Worm (Caenorhabditis elegans) whole organism, late embryonic: ENCODE measurements around the gene B0554.1.

ENCODE experiments used
- K02D7.2 ChIP-seq: sonication (generic microtip); optimal IDR thresholded peaks from 2 replicates; lab custom pipeline; 2017; ENCODE audit warnings: mild to moderate bottlenecking, missing genetic modification characterization, missing compliant biosample characterization
- K09A11.1 ChIP-seq: sonication (generic microtip); optimal IDR thresholded peaks from 2 replicates; lab custom pipeline; 2017; ENCODE audit warnings: antibody characterized with exemption, mild to moderate bottlenecking, missing genetic modification characterization, missing compliant biosample characterization; ENCODE audit not compliant: insufficient read depth
- T23F11.4 ChIP-seq: fragments of 200-800 bp; sonication (Bioruptor generic); optimal IDR thresholded peaks from 2 replicates; lab custom pipeline; 2018; ENCODE audit warnings: mild to moderate bottlenecking, missing genetic modification characterization, missing compliant biosample characterization
- Y22D7AL.16 ChIP-seq: sonication (generic microtip); optimal IDR thresholded peaks from 2 replicates; lab custom pipeline; 2016; ENCODE audit warnings: missing genetic modification characterization, missing compliant biosample characterization
- ceh-14 ChIP-seq: sonication (generic microtip); optimal IDR thresholded peaks from 2 replicates; lab custom pipeline; 2016; ENCODE audit warnings: missing genotype, missing genetic modification characterization, missing compliant biosample characterization
- ceh-18 ChIP-seq: sonication (generic microtip); optimal IDR thresholded peaks from 2 replicates; lab custom pipeline; 2016; ENCODE audit warnings: missing genetic modification characterization, missing compliant biosample characterization
- ceh-19 ChIP-seq: fragments of 200-800 bp; sonication (Bioruptor generic); optimal IDR thresholded peaks from 2 replicates; lab custom pipeline; 2018; ENCODE audit warnings: mild to moderate bottlenecking, missing genetic modification characterization, missing compliant biosample characterization
- ceh-2 ChIP-seq: sonication (generic microtip); optimal IDR thresholded peaks from 2 replicates; lab custom pipeline; 2016; ENCODE audit warnings: missing genotype, missing genetic modification characterization, missing compliant biosample characterization
- ceh-22 ChIP-seq: sonication (generic microtip); optimal IDR thresholded peaks from 2 replicates; lab custom pipeline; 2017; ENCODE audit warnings: missing biosample characterization, missing genetic modification characterization
- ceh-24 ChIP-seq: sonication (generic microtip); optimal IDR thresholded peaks from 2 replicates; lab custom pipeline; 2016; ENCODE audit warnings: mild to moderate bottlenecking, missing genetic modification characterization, missing compliant biosample characterization
- ceh-30 ChIP-seq: fragments of 150-350 bp; optimal IDR thresholded peaks from 2 replicates; lab custom pipeline; 2014; ENCODE audit warnings: missing biosample characterization, missing genetic modification characterization
- ceh-31 ChIP-seq: sonication (generic microtip); optimal IDR thresholded peaks from 2 replicates; lab custom pipeline; 2016; ENCODE audit warnings: missing genetic modification characterization, missing compliant biosample characterization
- ceh-45 ChIP-seq: fragments of 200-800 bp; sonication (Bioruptor generic); IDR thresholded peaks from 2 replicates; pipeline ENCODE4 v1.3.6; 2022; ENCODE audit warnings: missing genetic modification reagents, missing genetic modification characterization, missing compliant biosample characterization
- ceh-6 ChIP-seq: fragments of 200-800 bp; sonication (Bioruptor generic); optimal IDR thresholded peaks from 2 replicates; lab custom pipeline; 2018; ENCODE audit warnings: mild to moderate bottlenecking, missing genetic modification characterization, missing compliant biosample characterization
- che-1 ChIP-seq: sonication (generic microtip); optimal IDR thresholded peaks from 2 replicates; lab custom pipeline; 2016; ENCODE audit warnings: mild to moderate bottlenecking, missing genetic modification characterization, missing compliant biosample characterization
- dmd-4 ChIP-seq: sonication (generic microtip); optimal IDR thresholded peaks from 2 replicates; lab custom pipeline; 2016; ENCODE audit warnings: borderline replicate concordance, missing genetic modification characterization, missing compliant biosample characterization
- dve-1 ChIP-seq: sonication (generic microtip); optimal IDR thresholded peaks from 2 replicates; lab custom pipeline; 2017; ENCODE audit warnings: antibody characterized with exemption, mild to moderate bottlenecking, missing genetic modification characterization, missing compliant biosample characterization
- elt-4 ChIP-seq: sonication (generic microtip); optimal IDR thresholded peaks from 2 replicates; lab custom pipeline; 2016; ENCODE audit warnings: missing genetic modification characterization, missing compliant biosample characterization
- ets-4 ChIP-seq: sonication (generic microtip); optimal IDR thresholded peaks from 2 replicates; lab custom pipeline; 2016; ENCODE audit warnings: missing genetic modification characterization, missing compliant biosample characterization
- eyg-1 ChIP-seq: sonication (generic microtip); optimal IDR thresholded peaks from 2 replicates; lab custom pipeline; 2016; ENCODE audit warnings: missing genotype, missing genetic modification characterization, missing compliant biosample characterization
- fkh-10 ChIP-seq: fragments of 150-350 bp; optimal IDR thresholded peaks from 2 replicates; lab custom pipeline; 2014; ENCODE audit warnings: missing biosample characterization, missing genetic modification reagents, missing genetic modification characterization
- fkh-6 ChIP-seq: sonication (generic microtip); optimal IDR thresholded peaks from 2 replicates; lab custom pipeline; 2016; ENCODE audit warnings: missing genetic modification characterization, missing compliant biosample characterization
- gmeb-2 ChIP-seq: sonication (generic microtip); optimal IDR thresholded peaks from 2 replicates; lab custom pipeline; 2016; ENCODE audit warnings: missing genetic modification characterization, inconsistent platforms, missing compliant biosample characterization
- hlh-13 ChIP-seq: fragments of 200-800 bp; sonication (Bioruptor generic); optimal IDR thresholded peaks from 2 replicates; lab custom pipeline; 2018; ENCODE audit warnings: mild to moderate bottlenecking, missing genetic modification characterization, missing compliant biosample characterization
- hlh-8 ChIP-seq: sonication (generic microtip); optimal IDR thresholded peaks from 2 replicates; lab custom pipeline; 2016; ENCODE audit warnings: missing genotype, missing genetic modification characterization, missing compliant biosample characterization
- lin-11 ChIP-seq: fragments of 200-800 bp; sonication (Bioruptor generic); optimal IDR thresholded peaks from 2 replicates; lab custom pipeline; 2018; ENCODE audit warnings: mild to moderate bottlenecking, missing genetic modification characterization, missing compliant biosample characterization
- nhr-11 ChIP-seq: fragments of 150-350 bp; optimal IDR thresholded peaks from 2 replicates; lab custom pipeline; 2014; ENCODE audit warnings: missing biosample characterization, missing genetic modification characterization
- npax-4 ChIP-seq: sonication (generic microtip); optimal IDR thresholded peaks from 2 replicates; lab custom pipeline; 2016; ENCODE audit warnings: missing genetic modification characterization, missing compliant biosample characterization
- odd-2 ChIP-seq: sonication (generic microtip); optimal IDR thresholded peaks from 2 replicates; lab custom pipeline; 2017; ENCODE audit warnings: antibody characterized with exemption, mild to moderate bottlenecking, missing genetic modification characterization, missing compliant biosample characterization
- pag-3 ChIP-seq: sonication (generic microtip); optimal IDR thresholded peaks from 2 replicates; lab custom pipeline; 2016; ENCODE audit warnings: missing compliant biosample characterization, missing genetic modification characterization, borderline replicate concordance
- pat-9 ChIP-seq: fragments of 200-800 bp; sonication (Bioruptor generic); optimal IDR thresholded peaks from 2 replicates; lab custom pipeline; 2018; ENCODE audit warnings: mild to moderate bottlenecking, missing genetic modification characterization, moderate library complexity, missing compliant biosample characterization
- pha-2 ChIP-seq: sonication (generic microtip); optimal IDR thresholded peaks from 2 replicates; lab custom pipeline; 2017; ENCODE audit warnings: mild to moderate bottlenecking, missing genetic modification characterization, missing compliant biosample characterization
- pha-4 ChIP-seq: fragments of 150-350 bp; optimal IDR thresholded peaks from 2 replicates; lab custom pipeline; 2018; ENCODE audit warnings: missing biosample characterization, missing genetic modification reagents, missing genetic modification characterization
- rnt-1 ChIP-seq: sonication (generic microtip); optimal IDR thresholded peaks from 2 replicates; lab custom pipeline; 2016; ENCODE audit warnings: missing genetic modification characterization, missing compliant biosample characterization
- sdc-2 ChIP-seq: sonication (generic microtip); optimal IDR thresholded peaks from 2 replicates; lab custom pipeline; 2016; ENCODE audit warnings: missing genotype, missing genetic modification characterization, missing compliant biosample characterization
- sox-4 ChIP-seq: sonication (generic microtip); optimal IDR thresholded peaks from 2 replicates; lab custom pipeline; 2017; ENCODE audit warnings: mild to moderate bottlenecking, missing genetic modification characterization, inconsistent platforms, missing compliant biosample characterization
- unc-3 ChIP-seq, 2 experiments: fragments of 200-800 bp in 1 of 2; sonication (Bioruptor generic) in 1 of 2; sonication (generic microtip) in 1 of 2; conservative IDR thresholded peaks in 1 of 2; optimal IDR thresholded peaks in 1 of 2; 2 replicates each; pipeline versions ENCODE4 v1.3.6 to Lab custom; 2016 to 2022; ENCODE audit warnings: missing compliant biosample characterization in 2 of 2, missing genetic modification characterization in 2 of 2, missing genetic modification reagents in 1 of 2
- unc-42 ChIP-seq: sonication (generic microtip); optimal IDR thresholded peaks from 2 replicates; lab custom pipeline; 2016; ENCODE audit warnings: missing genotype, missing genetic modification characterization, missing compliant biosample characterization
- zip-5 ChIP-seq: sonication (generic microtip); optimal IDR thresholded peaks from 2 replicates; lab custom pipeline; 2016; ENCODE audit warnings: missing genetic modification characterization, missing compliant biosample characterization
- ztf-16 ChIP-seq: sonication (generic microtip); optimal IDR thresholded peaks from 2 replicates; lab custom pipeline; 2017; ENCODE audit warnings: missing genetic modification characterization, missing compliant biosample characterization

B0554.1 gene

ce11 chrV:396309-396708 lies 41.9 kb upstream of the B0554.1 start, which contains the start of gene nhr-253:
TSS of gene nhr-253 (plus strand) at chrV:396593.
- TF ChIP-seq che-1 (tag; lab: Kevin White, UChicago): no peak
- TF ChIP-seq ceh-18 (tag; lab: Kevin White, UChicago): no peak
- no peak for TF ChIP-seq ztf-16 (tag; lab: Kevin White, UChicago)
- no peak for TF ChIP-seq ceh-45 (GFP tag; lab: Robert Waterston, UW)
- no peak for TF ChIP-seq hlh-13 (GFP tag; lab: Kevin White, UChicago)
- no peak for TF ChIP-seq ceh-31 (tag; lab: Kevin White, UChicago)
- no peak for TF ChIP-seq K02D7.2 (tag; lab: Kevin White, UChicago)
- no peak for TF ChIP-seq dve-1 (tag; lab: Kevin White, UChicago)
- TF ChIP-seq ceh-2 (tag; lab: Kevin White, UChicago): no peak
- no peak for TF ChIP-seq pag-3 (tag; lab: Kevin White, UChicago)
- no peak for TF ChIP-seq ceh-19 (GFP tag; lab: Kevin White, UChicago)
- no peak for TF ChIP-seq npax-4 (tag; lab: Kevin White, UChicago)
- no peak for TF ChIP-seq rnt-1 (tag; lab: Kevin White, UChicago)
- TF ChIP-seq gmeb-2: no peak

- TF ChIP-seq che-1 (tag; lab: Kevin White, UChicago) (no peak), T23F11.4 (no peak), odd-2 (no peak), eyg-1 (no peak), pag-3 (tag; lab: Kevin White, UChicago) (no peak), ceh-18 (tag; lab: Kevin White, UChicago) (no peak), zip-5 (tag; lab: Kevin White, UChicago) (no peak), sdc-2 (tag; lab: Kevin White, UChicago) (no peak), unc-3 (GFP tag; conservative IDR thresholded peaks at IDR 0.05; lab: Robert Waterston, UW) (no peak), unc-3 (tag; optimal IDR thresholded peaks at IDR 0.05; lab: Kevin White, UChicago) (no peak)
These were observed 38.5 kb upstream of the B0554.1 start, which contains the start of gene scl-27 for ce11 chrV:399721-400120. TSS of gene scl-27 (plus strand) at chrV:400021.

ce11 chrV:403028-403427 lies 35.2 kb upstream of the B0554.1 start, which contains the start of gene srh-62:
TSS of gene srh-62 (minus strand) at chrV:403128.
- TF ChIP-seq hlh-8 (tag; lab: Kevin White, UChicago): no peak

- TF ChIP-seq unc-42 (no peak), npax-4 (tag; lab: Kevin White, UChicago) (no peak), K02D7.2 (tag; lab: Kevin White, UChicago) (no peak), nhr-11 (tag; lab: Kevin White, UChicago) (no peak), K09A11.1 (tag; lab: Kevin White, UChicago) (no peak), lin-11 (tag; lab: Kevin White, UChicago) (no peak), sox-4 (no peak), ets-4 (tag; lab: Kevin White, UChicago) (no peak), unc-3 (GFP tag; conservative IDR thresholded peaks at IDR 0.05; lab: Robert Waterston, UW) (no peak), unc-3 (tag; optimal IDR thresholded peaks at IDR 0.05; lab: Kevin White, UChicago) (no peak), fkh-6 (no peak), elt-4 (tag; lab: Kevin White, UChicago) (no peak)
- TF ChIP-seq, all 69 proteins: peak for 0
These were observed 34.0 kb upstream of the B0554.1 start, which contains the start of gene nhr-252 for ce11 chrV:404210-404669. TSS of gene nhr-252 (plus strand) at chrV:404619.

ce11 chrV:412820-413219 lies 25.4 kb upstream of the B0554.1 start:
- TF ChIP-seq ceh-22: no peak
- TF ChIP-seq K02D7.2 (tag; lab: Kevin White, UChicago): no peak
- no peak for TF ChIP-seq ceh-6 (GFP tag; lab: Kevin White, UChicago)
- TF ChIP-seq ceh-14 (tag; lab: Kevin White, UChicago): no peak
- no peak for TF ChIP-seq pha-4 (tag; lab: Kevin White, UChicago)
- TF ChIP-seq unc-42: no peak
- no peak for TF ChIP-seq che-1 (tag; lab: Kevin White, UChicago)
- no peak for TF ChIP-seq ceh-30 (tag; lab: Kevin White, UChicago)
- TF ChIP-seq pat-9 (tag; lab: Kevin White, UChicago): no peak
- TF ChIP-seq fkh-10: no peak
- no peak for TF ChIP-seq pha-2 (tag; lab: Kevin White, UChicago)
- no peak for TF ChIP-seq ceh-24
- TF ChIP-seq fkh-6: no peak
- TF ChIP-seq K09A11.1 (tag; lab: Kevin White, UChicago): no peak
- TF ChIP-seq dmd-4: no peak
- TF ChIP-seq sox-4: no peak
- TF ChIP-seq Y22D7AL.16 (tag; lab: Kevin White, UChicago): no peak
